Worm (Caenorhabditis elegans) whole organism, L1 larva: ENCODE data around the gene C34C12.9.

Experiments used
- C04F5.9 ChIP-seq: sonication (generic microtip); optimal IDR thresholded peaks from 2 replicates; lab custom pipeline; 2016; ENCODE audit warnings: missing genetic modification characterization, missing compliant biosample characterization
- C16A3.4 ChIP-seq: fragments of 150-350 bp; optimal IDR thresholded peaks from 2 replicates; lab custom pipeline; 2014; ENCODE audit warnings: missing biosample characterization, missing genetic modification characterization
- Y116A8C.19 ChIP-seq: sonication (generic microtip); optimal IDR thresholded peaks from 2 replicates; lab custom pipeline; 2016; ENCODE audit warnings: missing compliant biosample characterization, missing genetic modification characterization, borderline replicate concordance
- aha-1 ChIP-seq: fragments of 150-350 bp; optimal IDR thresholded peaks from 2 replicates; lab custom pipeline; 2014; ENCODE audit warnings: missing biosample characterization, missing genetic modification characterization
- ama-1 ChIP-seq: fragments of 150-350 bp; optimal IDR thresholded peaks from 2 replicates; lab custom pipeline; 2014
- ceh-63 ChIP-seq: fragments of 200-800 bp; sonication (Bioruptor generic); optimal IDR thresholded peaks from 2 replicates; lab custom pipeline; 2018; ENCODE audit warnings: mild to moderate bottlenecking, missing genetic modification characterization, missing compliant biosample characterization
- ceh-8 ChIP-seq: fragments of 200-800 bp; sonication (Bioruptor generic); optimal IDR thresholded peaks from 2 replicates; lab custom pipeline; 2018; ENCODE audit warnings: mild to moderate bottlenecking, missing genetic modification characterization, moderate library complexity, missing compliant biosample characterization
- ceh-82 ChIP-seq, 3 experiments: fragments of 150-350 bp in 1 of 3; sonication (generic microtip) in 2 of 3; optimal IDR thresholded peaks; 2 replicates each; lab custom pipeline; 2014 to 2017; ENCODE audit warnings: missing biosample characterization in 3 of 3, missing genetic modification characterization in 3 of 3
- ceh-88 ChIP-seq: fragments of 200-800 bp; sonication (Bioruptor generic); IDR thresholded peaks from 2 replicates; pipeline ENCODE4 v1.3.6; 2022; ENCODE audit warnings: missing genetic modification characterization, missing compliant biosample characterization
- dpl-1 ChIP-seq, 3 experiments: fragments of 150-350 bp in 2 of 3; sonication (generic microtip) in 1 of 3; optimal IDR thresholded peaks; 2 replicates each; lab custom pipeline; 2014 to 2017; ENCODE audit warnings: missing biosample characterization in 3 of 3, missing genetic modification characterization in 3 of 3, missing genetic modification reagents in 3 of 3
- dsc-1 ChIP-seq: sonication (generic microtip); optimal IDR thresholded peaks from 2 replicates; lab custom pipeline; 2016; ENCODE audit warnings: mild to moderate bottlenecking, missing genetic modification characterization, missing compliant biosample characterization
- efl-1 ChIP-seq, 4 experiments: fragments of 150-350 bp; optimal IDR thresholded peaks in 3 of 4; peaks in 1 of 4; 1 replicate in 1 of 4; 2 replicates in 3 of 4; lab custom pipeline; 2014; ENCODE audit warnings: missing biosample characterization in 2 of 4, missing genetic modification characterization in 2 of 4, missing genetic modification reagents in 2 of 4
- efl-3 ChIP-seq: fragments of 200-800 bp; sonication (Bioruptor generic); optimal IDR thresholded peaks from 2 replicates; lab custom pipeline; 2018; ENCODE audit warnings: mild to moderate bottlenecking, missing genetic modification characterization, missing compliant biosample characterization
- egl-13 ChIP-seq: sonication (generic microtip); optimal IDR thresholded peaks from 2 replicates; lab custom pipeline; 2016; ENCODE audit warnings: missing genotype, missing genetic modification reagents, missing genetic modification characterization, missing compliant biosample characterization
- elt-2 ChIP-seq: sonication (generic microtip); optimal IDR thresholded peaks from 2 replicates; lab custom pipeline; 2016; ENCODE audit warnings: missing genetic modification characterization, mild to moderate bottlenecking, inconsistent platforms, missing compliant biosample characterization, missing genetic modification reagents
- elt-3 ChIP-seq, 6 experiments: fragments of 150-350 bp in 1 of 6; sonication (generic microtip); optimal IDR thresholded peaks; 2 replicates each; lab custom pipeline; 2017 to 2018; ENCODE audit warnings: missing biosample characterization in 6 of 6, missing genetic modification characterization in 6 of 6, inconsistent platforms in 1 of 6
- fkh-10 ChIP-seq: sonication (generic microtip); optimal IDR thresholded peaks from 2 replicates; lab custom pipeline; 2017; ENCODE audit warnings: missing biosample characterization, missing genetic modification reagents, missing genetic modification characterization
- fkh-8 ChIP-seq: sonication (generic microtip); optimal IDR thresholded peaks from 2 replicates; lab custom pipeline; 2016; ENCODE audit warnings: mild to moderate bottlenecking, missing genetic modification characterization, missing compliant biosample characterization
- fos-1 ChIP-seq: fragments of 150-350 bp; optimal IDR thresholded peaks from 2 replicates; lab custom pipeline; 2014; ENCODE audit warnings: missing biosample characterization, missing genetic modification characterization
- hlh-17 ChIP-seq: fragments of 200-800 bp; sonication (Bioruptor generic); optimal IDR thresholded peaks from 2 replicates; lab custom pipeline; 2018; ENCODE audit warnings: missing genetic modification characterization, mild to moderate bottlenecking, missing compliant biosample characterization, moderate library complexity, borderline replicate concordance
- hlh-4 ChIP-seq: sonication (generic microtip); optimal IDR thresholded peaks from 2 replicates; lab custom pipeline; 2016; ENCODE audit warnings: mild to moderate bottlenecking, missing genetic modification characterization, missing compliant biosample characterization
- hpl-2 ChIP-seq: fragments of 150-350 bp; optimal IDR thresholded peaks from 2 replicates; lab custom pipeline; 2014; ENCODE audit warnings: missing biosample characterization, missing genetic modification reagents, missing genetic modification characterization
- irx-1 ChIP-seq: sonication (generic microtip); optimal IDR thresholded peaks from 2 replicates; lab custom pipeline; 2016; ENCODE audit warnings: missing genetic modification characterization, missing compliant biosample characterization
- isw-1 ChIP-seq: fragments of 200-800 bp; sonication (Bioruptor generic); IDR thresholded peaks from 2 replicates; pipeline ENCODE4 v1.3.6; 2022; ENCODE audit warnings: missing genetic modification characterization, missing compliant biosample characterization
- jun-1 ChIP-seq: fragments of 150-350 bp; optimal IDR thresholded peaks from 2 replicates; lab custom pipeline; 2014; ENCODE audit warnings: missing biosample characterization, missing genetic modification reagents, missing genetic modification characterization
- lin-13 ChIP-seq: fragments of 150-350 bp; optimal IDR thresholded peaks from 2 replicates; lab custom pipeline; 2014; ENCODE audit warnings: missing biosample characterization, missing genetic modification reagents, missing genetic modification characterization
- lin-14 ChIP-seq: fragments of 200-800 bp; sonication (Bioruptor generic); optimal IDR thresholded peaks from 2 replicates; lab custom pipeline; 2018; ENCODE audit warnings: mild to moderate bottlenecking, missing genetic modification characterization, moderate library complexity, missing compliant biosample characterization
- lin-35 ChIP-seq, 2 experiments: fragments of 150-350 bp; optimal IDR thresholded peaks; 2 replicates each; lab custom pipeline; 2014; ENCODE audit warnings: missing biosample characterization in 2 of 2, missing genetic modification characterization in 2 of 2, missing genetic modification reagents in 2 of 2
- lin-39 ChIP-seq: fragments of 150-350 bp; optimal IDR thresholded peaks from 2 replicates; lab custom pipeline; 2014; ENCODE audit warnings: missing biosample characterization, missing genetic modification reagents, missing genetic modification characterization
- lir-3 ChIP-seq: sonication (generic microtip); optimal IDR thresholded peaks from 2 replicates; lab custom pipeline; 2016; ENCODE audit warnings: mild to moderate bottlenecking, missing genetic modification characterization, moderate library complexity, missing compliant biosample characterization; ENCODE audit not compliant: poor library complexity
- lsy-2 ChIP-seq, 2 experiments: fragments of 150-350 bp; optimal IDR thresholded peaks; 2 replicates each; lab custom pipeline; 2014; ENCODE audit warnings: missing biosample characterization in 2 of 2, missing genetic modification characterization in 2 of 2
- mep-1 ChIP-seq: fragments of 150-350 bp; optimal IDR thresholded peaks from 2 replicates; lab custom pipeline; 2014; ENCODE audit warnings: missing biosample characterization, missing genetic modification characterization
- nhr-11 ChIP-seq: fragments of 150-350 bp; optimal IDR thresholded peaks from 2 replicates; lab custom pipeline; 2014; ENCODE audit warnings: missing biosample characterization, missing genetic modification characterization
- nhr-12 ChIP-seq: sonication (generic microtip); optimal IDR thresholded peaks from 2 replicates; lab custom pipeline; 2017; ENCODE audit warnings: missing biosample characterization, missing genetic modification characterization
- nhr-237 ChIP-seq: fragments of 150-350 bp; optimal IDR thresholded peaks from 2 replicates; lab custom pipeline; 2014; ENCODE audit warnings: missing biosample characterization, missing genetic modification characterization
- nhr-28 ChIP-seq: fragments of 150-350 bp; optimal IDR thresholded peaks from 2 replicates; lab custom pipeline; 2014; ENCODE audit warnings: missing biosample characterization, missing genetic modification characterization
- nhr-47 ChIP-seq: sonication (generic microtip); optimal IDR thresholded peaks from 2 replicates; lab custom pipeline; 2016; ENCODE audit warnings: mild to moderate bottlenecking, missing genetic modification characterization, moderate library complexity, missing compliant biosample characterization
- nhr-71 ChIP-seq: sonication (generic microtip); optimal IDR thresholded peaks from 2 replicates; lab custom pipeline; 2016; ENCODE audit warnings: mild to moderate bottlenecking, missing genetic modification characterization, moderate library complexity, missing compliant biosample characterization
- nhr-77 ChIP-seq: fragments of 150-350 bp; optimal IDR thresholded peaks from 2 replicates; lab custom pipeline; 2014; ENCODE audit warnings: missing biosample characterization, missing genetic modification characterization
- nhr-84 ChIP-seq: sonication (generic microtip); optimal IDR thresholded peaks from 2 replicates; lab custom pipeline; 2017; ENCODE audit warnings: missing biosample characterization, missing genetic modification characterization
- nhr-90 ChIP-seq: sonication (generic microtip); optimal IDR thresholded peaks from 2 replicates; lab custom pipeline; 2016; ENCODE audit warnings: mild to moderate bottlenecking, missing genetic modification characterization, missing compliant biosample characterization; ENCODE audit not compliant: poor library complexity
- rnt-1 ChIP-seq: sonication (generic microtip); optimal IDR thresholded peaks from 2 replicates; lab custom pipeline; 2016; ENCODE audit warnings: mild to moderate bottlenecking, missing genetic modification characterization, moderate library complexity, missing compliant biosample characterization
- skn-1 ChIP-seq: fragments of 150-350 bp; optimal IDR thresholded peaks from 2 replicates; lab custom pipeline; 2014; ENCODE audit warnings: missing biosample characterization, missing genetic modification characterization
- swsn-7 ChIP-seq: sonication (generic microtip); optimal IDR thresholded peaks from 2 replicates; lab custom pipeline; 2016; ENCODE audit warnings: missing genetic modification characterization, missing compliant biosample characterization
- tbx-2 ChIP-seq: sonication (generic microtip); optimal IDR thresholded peaks from 2 replicates; lab custom pipeline; 2016; ENCODE audit warnings: missing genetic modification characterization, missing compliant biosample characterization
- unc-30 ChIP-seq: sonication (generic microtip); optimal IDR thresholded peaks from 2 replicates; lab custom pipeline; 2017; ENCODE audit warnings: missing biosample characterization, missing genetic modification characterization
- unc-62 ChIP-seq: fragments of 150-350 bp; optimal IDR thresholded peaks from 2 replicates; lab custom pipeline; 2014; ENCODE audit warnings: missing biosample characterization, missing genetic modification reagents, missing genetic modification characterization
- unc-86 ChIP-seq: sonication (generic microtip); optimal IDR thresholded peaks from 2 replicates; lab custom pipeline; 2016; ENCODE audit warnings: missing genetic modification characterization, missing compliant biosample characterization
- unc-98 ChIP-seq: fragments of 200-800 bp; sonication (Bioruptor generic); IDR thresholded peaks from 2 replicates; pipeline ENCODE4 v1.3.6; 2022; ENCODE audit warnings: missing genetic modification characterization, missing compliant biosample characterization
- zag-1 ChIP-seq: fragments of 150-350 bp; optimal IDR thresholded peaks from 2 replicates; lab custom pipeline; 2014; ENCODE audit warnings: missing biosample characterization, missing genetic modification characterization
- ztf-4 ChIP-seq: fragments of 150-350 bp; optimal IDR thresholded peaks from 2 replicates; lab custom pipeline; 2014; ENCODE audit warnings: missing biosample characterization, missing genetic modification characterization

The C34C12.9 gene

ce11 chrIII:3460061-3460460, 15.3 kb downstream of the C34C12.9 start, which contains the start of gene C34C12.8 (continued):
- peak; percentile 95 for TF ChIP-seq jun-1 (tag; lab: Kevin White, UChicago)
- peak; percentile 97 for TF ChIP-seq tbx-2 (tag; lab: Kevin White, UChicago)
- TF ChIP-seq lir-3 (tag; lab: Kevin White, UChicago), result no peak
- TF ChIP-seq nhr-28 (tag; lab: Kevin White, UChicago), result peak; percentile 20
- peak; percentile 90 for TF ChIP-seq ztf-4
- TF ChIP-seq hlh-4 (tag; lab: Kevin White, UChicago), result no peak
- peak; percentile 73 for TF ChIP-seq aha-1 (tag; lab: Kevin White, UChicago)
- TF ChIP-seq Y116A8C.19, result no peak
- TF ChIP-seq skn-1 (tag; lab: Kevin White, UChicago), result peak; percentile 91
- TF ChIP-seq isw-1 (GFP tag; lab: Robert Waterston, UW), result peak; percentile 97
- peak; percentile 96 for TF ChIP-seq C16A3.4 (tag; lab: Kevin White, UChicago)
- TF ChIP-seq elt-2, result peak; percentile 89
- TF ChIP-seq nhr-11 (tag; lab: Kevin White, UChicago), result peak; percentile 92
- TF ChIP-seq fkh-10 (GFP tag; lab: Kevin White, UChicago), result peak; percentile 86
- peak; percentile 98 for TF ChIP-seq nhr-71 (tag; lab: Kevin White, UChicago)
- peak; percentile 85 for TF ChIP-seq hpl-2 (GFP tag; lab: Kevin White, UChicago)
- TF ChIP-seq unc-86 (tag; lab: Kevin White, UChicago), result peak; percentile 97
- peak; percentile 64 for TF ChIP-seq unc-30 (tag; lab: Kevin White, UChicago)
- TF ChIP-seq fkh-8 (tag; lab: Kevin White, UChicago), result peak; percentile 94
- TF ChIP-seq rnt-1, result peak; percentile 97
- peak; percentile 76 for TF ChIP-seq unc-98
- TF ChIP-seq egl-13 (tag; lab: Kevin White, UChicago), result peak; percentile 93
- TF ChIP-seq nhr-77, result peak; percentile 88
- TF ChIP-seq lin-39, result peak; percentile 97
- peak; percentile 71 for TF ChIP-seq unc-62 (GFP tag; lab: Kevin White, UChicago)
- peak; percentile 98 for TF ChIP-seq dsc-1
- TF ChIP-seq dpl-1 (GFP tag; optimal IDR thresholded peaks at IDR 0.05; lab: Kevin White, UChicago), result peak; percentile 96 to 98 (median 97)
- peak; percentile 97 to 98 for TF ChIP-seq lsy-2 (tag; optimal IDR thresholded peaks at IDR 0.05; lab: Kevin White, UChicago)
- TF ChIP-seq ceh-8, result peak; percentile 92
- TF ChIP-seq ceh-88 (GFP tag; lab: Robert Waterston, UW), result peak; percentile 90
- peak; percentile 91 for TF ChIP-seq ama-1 (lab: Kevin White, UChicago)
- TF ChIP-seq nhr-237, result peak; percentile 60
- TF ChIP-seq nhr-47 (tag; lab: Kevin White, UChicago), result peak; percentile 98
- TF ChIP-seq lin-14 (GFP tag; lab: Kevin White, UChicago), result peak; percentile 92
- TF ChIP-seq swsn-7 (tag; lab: Kevin White, UChicago), result peak; percentile 97
- TF ChIP-seq efl-1 (optimal IDR thresholded peaks at IDR 0.05; lab: Kevin White, UChicago), result peak; percentile 93 to 99
- TF ChIP-seq efl-1 (GFP tag; optimal IDR thresholded peaks at IDR 0.05 in 1 of 2; lab: Kevin White, UChicago), result peak; percentile 96 to 100
- TF ChIP-seq, all 84 proteins: peak for 70

DNA sequence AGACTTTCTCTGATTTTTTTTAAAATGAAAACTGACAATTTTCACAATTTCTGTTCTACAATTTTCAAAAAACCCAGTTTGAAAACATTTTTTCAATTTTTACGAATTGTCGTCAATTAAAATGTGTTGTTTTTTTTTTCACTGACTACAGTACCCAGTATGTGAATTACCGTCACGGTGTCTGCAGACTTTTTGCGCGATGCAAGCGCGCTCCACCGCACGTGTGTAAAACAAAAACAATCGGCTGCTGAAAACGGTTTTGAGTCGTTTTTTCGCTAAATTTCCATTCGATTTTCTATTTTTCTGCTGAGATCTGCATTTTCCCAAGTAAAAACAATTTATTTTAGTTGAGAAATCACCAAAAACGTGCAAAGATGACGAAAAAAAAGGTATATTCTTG, 19.1 kb downstream of the C34C12.9 start:
- TF ChIP-seq fos-1 (tag; lab: Kevin White, UChicago) (peak; percentile 96), lin-35 (GFP tag; optimal IDR thresholded peaks at IDR 0.05; lab: Kevin White, UChicago) (peak; percentile 93 to 97), elt-3 (tag; optimal IDR thresholded peaks at IDR 0.05; lab: Kevin White, UChicago) (peak; percentile 48 to 98 (median 89)), efl-3 (GFP tag; lab: Kevin White, UChicago) (peak; percentile 54), ama-1 (lab: Kevin White, UChicago) (peak; percentile 80), mep-1 (tag; lab: Kevin White, UChicago) (peak; percentile 98), ceh-82 (tag; optimal IDR thresholded peaks at IDR 0.05; lab: Kevin White, UChicago) (peak; percentile 97 to 99 (median 98)), lin-13 (GFP tag; lab: Kevin White, UChicago) (peak; percentile 99), nhr-84 (peak; percentile 92), ceh-63 (peak; percentile 71), hlh-17 (GFP tag; lab: Kevin White, UChicago) (no peak), irx-1 (tag; lab: Kevin White, UChicago) (peak; percentile 98), dpl-1 (GFP tag; optimal IDR thresholded peaks at IDR 0.05; lab: Kevin White, UChicago) (peak; percentile 93 to 96 (median 94)), nhr-71 (tag; lab: Kevin White, UChicago) (peak; percentile 99), ztf-4 (peak; percentile 91), nhr-12 (tag; lab: Kevin White, UChicago) (no peak), zag-1 (tag; lab: Kevin White, UChicago) (peak; percentile 68), jun-1 (tag; lab: Kevin White, UChicago) (peak; percentile 96), efl-1 (optimal IDR thresholded peaks at IDR 0.05; lab: Kevin White, UChicago) (peak; percentile 98), efl-1 (GFP tag; optimal IDR thresholded peaks at IDR 0.05 in 1 of 2; lab: Kevin White, UChicago) (peak; percentile 91 to 99), nhr-90 (tag; lab: Kevin White, UChicago) (peak; percentile 99), C04F5.9 (tag; lab: Kevin White, UChicago) (peak; percentile 98), unc-98 (peak; percentile 82; the same call in 1 of the 2 replicates), lin-14 (GFP tag; lab: Kevin White, UChicago) (peak; percentile 97), tbx-2 (tag; lab: Kevin White, UChicago) (peak; percentile 99)
